Worm (Caenorhabditis elegans): ENCODE measurements around the gene T26E4.4.

T26E4.4 gene

ce11 chrV:15779128-15779729 is 13.1 kb downstream of the T26E4.4 start, which contains the start of the genes nhr-285 and irld-52:
Gene nhr-285, minus strand, starts transcription at chrV:15779228.
Gene irld-52, plus strand, starts transcription at chrV:15779679.
- TF ChIP-seq lin-40 (tag; optimal IDR thresholded peaks at IDR 0.05): no peak
- TF ChIP-seq rec-8 (tag; optimal IDR thresholded peaks at IDR 0.05): no peak
- TF ChIP-seq lin-35 (GFP tag; optimal IDR thresholded peaks at IDR 0.05): no peak
- TF ChIP-seq T26A5.8 (tag; optimal IDR thresholded peaks at IDR 0.05): no peak
- no peak for TF ChIP-seq bed-2 (GFP tag; IDR thresholded peaks at IDR 0.05)
- TF ChIP-seq unc-62 (GFP tag; optimal IDR thresholded peaks at IDR 0.05): no peak
- TF ChIP-seq atf-7 (tag; optimal IDR thresholded peaks at IDR 0.05): no peak
- no peak for TF ChIP-seq B0035.1 (tag; optimal IDR thresholded peaks at IDR 0.05)
- no peak for TF ChIP-seq ztf-6 (GFP tag; IDR thresholded peaks at IDR 0.05)
- TF ChIP-seq ekl-4 (GFP tag; IDR thresholded peaks at IDR 0.05): no peak
- no peak for TF ChIP-seq D2030.7 (GFP tag; IDR thresholded peaks at IDR 0.05)
- TF ChIP-seq sptf-2 (GFP tag; optimal IDR thresholded peaks at IDR 0.05): no peak
- TF ChIP-seq aptf-3 (GFP tag; IDR thresholded peaks at IDR 0.05): no peak
- TF ChIP-seq F52B5.7 (tag; optimal IDR thresholded peaks at IDR 0.05): no peak
- TF ChIP-seq lin-26 (GFP tag; IDR thresholded peaks at IDR 0.05): no peak
- TF ChIP-seq B0019.2 (GFP tag; conservative IDR thresholded peaks at IDR 0.05): no peak
- no peak for TF ChIP-seq repo-1 (tag; optimal IDR thresholded peaks at IDR 0.05)

DNA sequence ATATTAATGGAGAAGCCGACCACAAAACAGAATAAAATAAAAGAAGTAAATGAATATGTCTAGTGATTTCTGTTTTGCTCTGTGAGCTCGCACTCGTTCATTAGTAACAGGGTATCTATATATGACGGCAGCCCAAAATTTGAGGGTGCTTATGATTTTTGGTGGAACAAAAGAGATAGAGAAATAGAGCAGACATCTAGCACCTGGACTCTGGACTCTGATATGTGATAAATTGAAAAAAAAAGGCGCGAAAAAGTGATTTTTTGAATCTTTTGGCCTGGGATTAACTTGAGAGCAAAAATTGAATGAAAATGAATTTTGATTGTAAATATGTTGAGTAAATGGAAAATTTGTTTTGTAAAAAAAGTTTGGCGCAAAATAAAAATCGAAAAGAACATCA is 15.7 kb downstream of the T26E4.4 start, which contains the start of gene nhr-283:
TSS of gene nhr-283 (minus strand) at position 101 of the 400 bp plus-strand sequence.
- no peak for TF ChIP-seq ceh-100 (GFP tag; IDR thresholded peaks at IDR 0.05)
- TF ChIP-seq lin-26 (GFP tag; IDR thresholded peaks at IDR 0.05): no peak
- no peak for TF ChIP-seq rpc-1 (optimal IDR thresholded peaks at IDR 0.05)
- no peak for TF ChIP-seq rpc-1 (tag; optimal IDR thresholded peaks at IDR 0.05)
- TF ChIP-seq B0336.3 (GFP tag; IDR thresholded peaks at IDR 0.05): no peak
- TF ChIP-seq lin-35 (GFP tag; optimal IDR thresholded peaks at IDR 0.05): no peak
- no peak for TF ChIP-seq madf-3 (GFP tag; IDR thresholded peaks at IDR 0.05)
- TF ChIP-seq F37B4.10 (GFP tag; IDR thresholded peaks at IDR 0.05): no peak
- no peak for TF ChIP-seq athp-1 (tag; optimal IDR thresholded peaks at IDR 0.05)

ce11 chrV:15773941-15774340 is 18.4 kb downstream of the T26E4.4 start:
- TF ChIP-seq T26A5.8 (tag; optimal IDR thresholded peaks at IDR 0.05): no peak
- TF ChIP-seq nhr-90 (tag; optimal IDR thresholded peaks at IDR 0.05): no peak
- TF ChIP-seq nhr-179 (tag; optimal IDR thresholded peaks at IDR 0.05): no peak
- no peak for TF ChIP-seq ccch-3 (GFP tag; optimal IDR thresholded peaks at IDR 0.05)
- TF ChIP-seq K11D2.4 (GFP tag; IDR thresholded peaks at IDR 0.05): no peak
- no peak for TF ChIP-seq lin-40 (tag; optimal IDR thresholded peaks at IDR 0.05)
- no peak for TF ChIP-seq Y53G8AR.9 (GFP tag; conservative IDR thresholded peaks at IDR 0.05)
- no peak for TF ChIP-seq madf-6 (GFP tag; IDR thresholded peaks at IDR 0.05)
- TF ChIP-seq tbx-9 (tag; optimal IDR thresholded peaks at IDR 0.05; ENCODE audit: borderline replicate concordance): no peak
- TF ChIP-seq sdz-38 (tag; optimal IDR thresholded peaks at IDR 0.05): no peak
- TF ChIP-seq K12H6.12 (tag; optimal IDR thresholded peaks at IDR 0.05): no peak
- no peak for TF ChIP-seq zfh-2 (GFP tag; conservative IDR thresholded peaks at IDR 0.05)
- TF ChIP-seq F37B4.10 (GFP tag; IDR thresholded peaks at IDR 0.05): no peak
- TF ChIP-seq B0336.3 (GFP tag; IDR thresholded peaks at IDR 0.05): no peak
- TF ChIP-seq F57C9.4 (tag; optimal IDR thresholded peaks at IDR 0.05): no peak
- TF ChIP-seq lag-1 (GFP tag; IDR thresholded peaks at IDR 0.05): no peak
- no peak for TF ChIP-seq ztf-3 (GFP tag; optimal IDR thresholded peaks at IDR 0.05)
- TF ChIP-seq atf-7 (tag; optimal IDR thresholded peaks at IDR 0.05): no peak
